Worm (Caenorhabditis elegans): ENCODE results near the gene plpp-1.1.

plpp-1.1 gene

DNA sequence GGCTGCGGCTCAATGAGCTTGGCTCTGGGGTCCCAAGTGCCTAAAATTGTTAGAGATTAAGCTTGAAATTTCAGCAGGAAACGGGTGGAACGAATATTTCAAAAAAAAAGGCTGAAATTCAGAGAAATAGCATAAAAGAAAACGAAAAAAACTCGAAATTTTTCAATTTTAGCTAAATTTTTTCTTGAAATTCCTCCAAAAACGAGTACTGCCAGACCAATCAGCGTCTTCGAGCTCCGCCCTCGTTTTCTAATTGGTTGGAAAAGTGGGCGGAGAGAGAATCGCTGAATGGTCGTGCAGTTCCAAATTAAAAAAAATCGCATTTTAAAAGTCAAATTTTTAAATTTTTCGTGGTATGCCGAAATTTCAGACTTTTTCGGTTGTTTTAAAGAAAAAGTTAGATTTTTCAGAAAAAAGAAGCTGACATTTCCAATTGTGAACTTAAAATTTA is at the start of gene plpp-1.1:
plpp-1.1 (minus strand) TSS at position 51 of the 451 bp plus-strand sequence.
- no peak for TF ChIP-seq mdt-29 (GFP tag; IDR thresholded peaks at IDR 0.05)
- no peak for TF ChIP-seq mep-1 (tag; optimal IDR thresholded peaks at IDR 0.05)
- no peak for TF ChIP-seq mdl-1 (tag; optimal IDR thresholded peaks at IDR 0.05)
- TF ChIP-seq zfp-3 (GFP tag; conservative IDR thresholded peaks at IDR 0.05), result no peak
- TF ChIP-seq nhr-111 (GFP tag; optimal IDR thresholded peaks at IDR 0.05), result no peak
- TF ChIP-seq aha-1 (tag), result peak; percentile 12
- no peak for TF ChIP-seq dpl-1 (GFP tag; optimal IDR thresholded peaks at IDR 0.05)

DNA sequence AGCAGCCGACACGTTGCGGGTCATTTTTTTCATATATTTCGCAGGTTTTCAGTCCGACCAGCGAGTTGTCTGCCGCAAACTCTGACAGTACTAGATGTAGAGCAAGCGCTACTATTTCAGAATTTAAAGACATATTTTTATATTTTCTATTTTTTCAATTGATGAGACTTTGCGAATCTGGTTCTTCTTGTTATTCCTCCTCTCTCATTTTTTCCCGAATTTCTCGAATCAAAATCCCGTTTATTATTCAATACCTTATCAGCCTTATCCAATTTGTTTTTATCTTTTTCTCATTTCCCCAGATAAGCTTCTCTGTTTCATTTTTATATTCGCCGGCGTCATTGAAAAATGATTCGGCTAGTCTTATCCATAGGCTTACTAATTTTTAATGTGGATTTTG is 48.1 kb upstream of the plpp-1.1 start, which contains the start of gene dos-2:
dos-2 (plus strand) TSS at position 301 of the 400 bp plus-strand sequence.
- TF ChIP-seq hlh-11 (tag; optimal IDR thresholded peaks at IDR 0.05), result no peak
- TF ChIP-seq D1046.2 (GFP tag; IDR thresholded peaks at IDR 0.05), result 0 out of 2 replicates have a peak, but pooled peaks have one; percentile 23

DNA sequence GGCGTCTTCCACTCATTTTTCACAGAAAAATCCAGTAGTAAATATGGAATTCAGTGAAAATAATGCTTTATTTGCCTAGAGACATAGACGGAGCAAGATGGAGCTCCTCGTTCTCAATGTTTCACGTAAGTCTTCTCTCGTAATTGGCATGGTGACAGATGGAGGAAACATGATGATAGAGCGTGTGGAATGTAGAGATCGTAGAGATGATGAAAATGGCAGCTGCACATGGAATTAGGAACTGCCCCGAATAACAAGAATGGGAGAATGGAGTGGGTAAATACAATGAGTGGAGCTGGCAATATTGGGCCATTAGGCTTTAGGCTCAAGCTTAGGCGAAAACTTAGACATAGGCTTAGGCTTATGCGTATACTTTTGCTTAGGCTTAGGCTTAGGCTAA is 47.2 kb upstream of the plpp-1.1 start, which contains the start of gene cank-26:
cank-26 (minus strand) TSS at position 113 of the 400 bp plus-strand sequence.
- no peak for TF ChIP-seq dpl-1 (GFP tag; optimal IDR thresholded peaks at IDR 0.05)
- no peak for TF ChIP-seq mes-2 (tag; optimal IDR thresholded peaks at IDR 0.05; ENCODE audit: poor library complexity, severe bottlenecking)
- TF ChIP-seq aha-1 (tag), result peak; percentile 28
- no peak for TF ChIP-seq F49E8.2 (tag; optimal IDR thresholded peaks at IDR 0.05; ENCODE audit: borderline replicate concordance)
- peak in 1 of 2 experiments; percentile 31 for TF ChIP-seq unc-62 (GFP tag; optimal IDR thresholded peaks at IDR 0.05 in 1 of 2)
- TF ChIP-seq unc-62 (tag; optimal IDR thresholded peaks at IDR 0.05), result no peak

DNA sequence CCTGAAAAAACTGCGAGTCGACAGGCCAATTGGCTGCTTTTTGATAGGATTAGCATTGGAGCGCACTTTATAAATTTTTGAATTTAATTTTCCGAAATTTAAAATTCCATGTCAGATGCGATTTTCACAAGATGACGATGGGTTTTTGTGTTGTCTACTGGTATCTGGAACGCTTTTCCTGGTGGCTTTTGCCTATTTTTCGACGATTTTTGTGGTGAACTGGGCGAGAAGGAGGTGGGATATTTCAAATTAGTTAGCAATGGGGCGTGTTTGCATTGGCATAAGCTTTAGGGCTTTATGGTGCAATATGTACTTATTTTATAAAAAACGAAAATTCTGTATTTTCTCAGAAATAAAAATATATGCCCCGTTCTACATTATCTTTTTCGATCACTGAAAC is 44.4 kb upstream of the plpp-1.1 start, which contains the start of gene K10G6.9:
K10G6.9 (plus strand) TSS at position 110 of the 400 bp plus-strand sequence.
- TF ChIP-seq tag-97 (GFP tag; IDR thresholded peaks at IDR 0.05) (no peak), mes-2 (tag; optimal IDR thresholded peaks at IDR 0.05; ENCODE audit: poor library complexity, severe bottlenecking) (peak; percentile 12), fkh-10 (GFP tag; optimal IDR thresholded peaks at IDR 0.05) (no peak), ama-1 (optimal IDR thresholded peaks at IDR 0.05) (peak; percentile 61), ctbp-1 (GFP tag; IDR thresholded peaks at IDR 0.05) (no peak), skn-1 (tag; optimal IDR thresholded peaks at IDR 0.05) (no peak), hlh-30 (tag; optimal IDR thresholded peaks at IDR 0.05; ENCODE audit: insufficient read depth) (no peak), R02D3.7 (tag; optimal IDR thresholded peaks at IDR 0.05) (no peak), dmd-8 (GFP tag; IDR thresholded peaks at IDR 0.05) (no peak), pha-4 (GFP tag; IDR thresholded peaks at IDR 0.05) (no peak), pha-4 (tag; optimal IDR thresholded peaks at IDR 0.05) (no peak), egl-27 (tag; optimal IDR thresholded peaks at IDR 0.05) (no peak), dpl-1 (GFP tag; optimal IDR thresholded peaks at IDR 0.05) (no peak), unc-62 (GFP tag; optimal IDR thresholded peaks at IDR 0.05 in 1 of 2) (peak in 1 of 2 experiments; percentile 59), unc-62 (tag; optimal IDR thresholded peaks at IDR 0.05) (no peak)

DNA sequence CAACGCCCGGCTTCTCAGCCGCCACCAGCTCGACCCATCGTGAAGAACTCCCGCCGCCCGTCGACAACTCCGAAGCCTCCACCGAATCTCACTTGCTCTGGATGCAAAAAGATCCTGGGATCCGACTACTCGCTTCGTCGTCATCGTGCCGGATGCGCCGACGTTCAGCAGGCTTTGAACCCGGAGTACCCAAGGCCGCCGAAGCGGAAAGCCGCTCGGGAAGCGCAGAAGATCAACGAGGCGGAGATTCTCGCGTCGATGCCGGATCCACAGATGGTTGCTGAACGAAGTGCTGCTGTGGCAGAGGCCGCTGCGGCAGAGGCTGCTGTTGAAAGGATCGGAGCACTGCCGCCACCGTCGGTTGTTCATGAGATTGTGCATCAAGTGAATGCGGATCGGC is 41.0 kb upstream of the plpp-1.1 start:
- no peak for TF ChIP-seq daf-19 (GFP tag; conservative IDR thresholded peaks at IDR 0.05)
- TF ChIP-seq php-3 (GFP tag; IDR thresholded peaks at IDR 0.05), result no peak
- no peak for TF ChIP-seq F49E8.2 (tag; optimal IDR thresholded peaks at IDR 0.05; ENCODE audit: borderline replicate concordance)
- TF ChIP-seq mxl-3 (GFP tag; optimal IDR thresholded peaks at IDR 0.05), result no peak
- TF ChIP-seq ceh-20 (GFP tag; IDR thresholded peaks at IDR 0.05), result no peak
- TF ChIP-seq lin-1 (GFP tag; IDR thresholded peaks at IDR 0.05), result no peak
- no peak for TF ChIP-seq mdl-1 (tag; optimal IDR thresholded peaks at IDR 0.05)
- no peak for TF ChIP-seq duxl-1 (tag; optimal IDR thresholded peaks at IDR 0.05; ENCODE audit: poor library complexity)
- no peak for TF ChIP-seq snpc-4 (tag; optimal IDR thresholded peaks at IDR 0.05)
- no peak for TF ChIP-seq ceh-62 (tag; optimal IDR thresholded peaks at IDR 0.05)
- TF ChIP-seq set-16 (GFP tag; IDR thresholded peaks at IDR 0.05), result peak; percentile 95
- TF ChIP-seq ceh-32 (tag; optimal IDR thresholded peaks at IDR 0.05; ENCODE audit: poor library complexity), result no peak
- TF ChIP-seq saeg-2 (GFP tag; IDR thresholded peaks at IDR 0.05), result no peak
- peak; percentile 33; the same call in 1 of the 2 replicates for TF ChIP-seq Y105C5A.15 (GFP tag; IDR thresholded peaks at IDR 0.05)
- no peak for TF ChIP-seq gei-8 (GFP tag; optimal IDR thresholded peaks at IDR 0.05)
- TF ChIP-seq lsy-2 (tag; optimal IDR thresholded peaks at IDR 0.05), result no peak
- TF ChIP-seq lir-3 (tag; optimal IDR thresholded peaks at IDR 0.05), result no peak
